Fruit fly (Drosophila melanogaster): ENCODE results near the gene rho.

rho gene

DNA sequence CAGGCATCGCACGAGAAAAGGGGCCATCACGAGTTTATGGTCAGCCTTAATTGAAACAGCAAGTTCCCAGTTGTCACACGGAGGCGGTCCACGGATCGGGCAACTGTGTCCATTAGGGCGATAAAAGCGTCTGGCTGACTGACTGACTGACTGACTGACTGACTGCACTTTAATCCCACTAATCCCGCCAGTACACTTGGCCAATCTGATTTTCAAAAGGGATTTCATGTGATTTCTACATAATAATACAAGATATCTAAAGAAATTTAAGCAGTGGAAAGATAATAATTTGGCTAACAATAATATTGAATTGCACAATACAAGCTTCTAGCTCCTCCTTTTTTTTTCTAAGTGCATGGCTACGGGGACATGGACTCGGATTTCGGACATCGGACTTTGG lies 21.3 kb upstream of the rho start:
- TF ChIP-seq Ets98B (GFP tag; IDR thresholded peaks at IDR 0.05), result no peak
- TF ChIP-seq CG9948 (tag; optimal IDR thresholded peaks at IDR 0.05), result peak; percentile 12
- TF ChIP-seq CG13204 (GFP tag; optimal IDR thresholded peaks at IDR 0.05), result no peak
- peak; percentile 18 for TF ChIP-seq CG15710 (tag; optimal IDR thresholded peaks at IDR 0.05)
- TF ChIP-seq CG12605 (GFP tag; IDR thresholded peaks at IDR 0.05), result no peak
- TF ChIP-seq CG8159 (tag; optimal IDR thresholded peaks at IDR 0.05), result peak; percentile 21
- TF ChIP-seq EcR (GFP tag; optimal IDR thresholded peaks at IDR 0.05), result no peak

DNA sequence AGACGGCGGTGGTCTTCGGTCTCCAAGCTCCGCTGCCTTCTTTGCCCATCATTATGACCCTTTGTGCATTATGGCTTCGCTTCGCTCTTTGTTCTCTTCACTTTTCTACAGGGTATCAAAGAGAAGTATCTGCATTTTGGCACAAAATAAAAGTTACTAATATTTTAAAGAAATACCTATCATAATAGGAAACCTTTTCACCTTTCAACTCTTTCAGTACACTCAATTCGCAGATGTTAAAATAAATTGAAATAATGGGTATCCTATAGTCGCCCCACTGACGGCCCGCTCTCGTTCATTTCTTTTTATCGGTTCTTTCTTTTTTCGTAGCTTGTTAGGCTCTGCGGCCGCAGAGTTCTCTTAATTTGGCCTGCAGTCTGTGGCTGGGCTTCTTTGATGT lies 20.7 kb upstream of the rho start:
- TF ChIP-seq EcR (GFP tag; optimal IDR thresholded peaks at IDR 0.05) (no peak), D1 (tag; optimal IDR thresholded peaks at IDR 0.05) (no peak), CG34367 (tag; optimal IDR thresholded peaks at IDR 0.05) (peak; percentile 72), CG13204 (GFP tag; optimal IDR thresholded peaks at IDR 0.05) (peak; percentile 50), gl (tag; optimal IDR thresholded peaks at IDR 0.05) (peak; percentile 2), CG14655 (GFP tag; optimal IDR thresholded peaks at IDR 0.05) (peak; percentile 69), CG4496 (GFP tag; IDR thresholded peaks at IDR 0.05) (peak; percentile 81), CG9948 (tag; optimal IDR thresholded peaks at IDR 0.05) (peak; percentile 75), CG12605 (GFP tag; IDR thresholded peaks at IDR 0.05) (0 out of 2 replicates have a peak, but pooled peaks have one; percentile 14), rn (GFP tag; IDR thresholded peaks at IDR 0.05) (peak; percentile 60; the same call in 1 of the 2 replicates), CG32121 (GFP tag; IDR thresholded peaks at IDR 0.05) (no peak), CG8159 (tag; optimal IDR thresholded peaks at IDR 0.05) (peak; percentile 73), CG17806 (tag; optimal IDR thresholded peaks at IDR 0.05) (peak; percentile 71), Pif1B (GFP tag; optimal IDR thresholded peaks at IDR 0.05) (peak; percentile 83), CG10348 (GFP tag; IDR thresholded peaks at IDR 0.05) (no peak), Ets98B (GFP tag; IDR thresholded peaks at IDR 0.05) (peak; percentile 43; the same call in 1 of the 2 replicates), Pif1A (GFP tag; optimal IDR thresholded peaks at IDR 0.05) (peak; percentile 85), CG15710 (tag; optimal IDR thresholded peaks at IDR 0.05) (peak; percentile 83), CG8301 (tag; optimal IDR thresholded peaks at IDR 0.05) (peak; percentile 60), fd96Ca (GFP tag; IDR thresholded peaks at IDR 0.05) (peak; percentile 53; the same call in 1 of the 3 replicates), Snoo (tag; optimal IDR thresholded peaks at IDR 0.05) (peak; percentile 96)

DNA sequence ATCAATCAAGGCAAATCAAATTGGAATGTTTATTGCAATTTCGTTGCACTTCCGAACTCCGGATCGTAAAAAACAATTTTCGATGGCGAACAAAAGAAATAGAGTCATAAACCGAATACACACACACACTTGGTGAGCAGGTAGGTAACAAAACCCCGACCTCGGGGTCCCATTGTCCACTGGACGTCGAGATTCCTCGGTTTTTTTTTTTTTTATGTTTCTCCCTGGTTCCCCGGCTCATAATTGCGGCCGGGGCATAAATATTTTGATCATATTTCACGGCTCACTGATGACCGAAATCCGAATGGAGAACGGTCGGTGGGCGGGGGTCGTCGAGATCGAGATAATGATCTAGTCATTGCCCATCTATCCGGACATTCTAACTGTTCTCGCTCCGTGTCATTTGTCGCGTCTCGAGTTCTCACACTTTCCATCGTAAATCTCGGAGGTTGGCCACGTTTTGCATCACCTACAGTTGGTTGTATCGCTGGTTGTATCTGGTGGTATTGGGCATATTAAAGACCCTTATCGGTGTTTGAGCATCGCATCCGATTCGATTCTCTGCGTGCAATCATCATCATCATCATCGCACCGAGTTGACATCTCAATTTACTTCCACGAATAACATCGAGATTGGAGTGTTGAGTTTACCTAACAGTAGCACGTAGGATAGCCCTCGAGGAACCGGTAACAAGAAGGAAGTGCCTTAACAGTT lies 15.7 kb upstream of the rho start:
- TF ChIP-seq rn (GFP tag; IDR thresholded peaks at IDR 0.05), result no peak
- TF ChIP-seq EcR (GFP tag; optimal IDR thresholded peaks at IDR 0.05), result no peak
- TF ChIP-seq CG34367 (tag; optimal IDR thresholded peaks at IDR 0.05), result no peak
- TF ChIP-seq fd96Ca (GFP tag; IDR thresholded peaks at IDR 0.05), result no peak
- no peak for TF ChIP-seq CG14655 (GFP tag; optimal IDR thresholded peaks at IDR 0.05)
- no peak for TF ChIP-seq CG15710 (tag; optimal IDR thresholded peaks at IDR 0.05)
- no peak for TF ChIP-seq CG12605 (GFP tag; IDR thresholded peaks at IDR 0.05)
- TF ChIP-seq CG10348 (GFP tag; IDR thresholded peaks at IDR 0.05), result no peak
- TF ChIP-seq CG9948 (tag; optimal IDR thresholded peaks at IDR 0.05), result no peak
- no peak for TF ChIP-seq Pif1B (GFP tag; optimal IDR thresholded peaks at IDR 0.05)
- TF ChIP-seq CG17806 (tag; optimal IDR thresholded peaks at IDR 0.05), result no peak
- no peak for TF ChIP-seq CG4496 (GFP tag; IDR thresholded peaks at IDR 0.05)
- no peak for TF ChIP-seq CG32121 (GFP tag; IDR thresholded peaks at IDR 0.05)

DNA sequence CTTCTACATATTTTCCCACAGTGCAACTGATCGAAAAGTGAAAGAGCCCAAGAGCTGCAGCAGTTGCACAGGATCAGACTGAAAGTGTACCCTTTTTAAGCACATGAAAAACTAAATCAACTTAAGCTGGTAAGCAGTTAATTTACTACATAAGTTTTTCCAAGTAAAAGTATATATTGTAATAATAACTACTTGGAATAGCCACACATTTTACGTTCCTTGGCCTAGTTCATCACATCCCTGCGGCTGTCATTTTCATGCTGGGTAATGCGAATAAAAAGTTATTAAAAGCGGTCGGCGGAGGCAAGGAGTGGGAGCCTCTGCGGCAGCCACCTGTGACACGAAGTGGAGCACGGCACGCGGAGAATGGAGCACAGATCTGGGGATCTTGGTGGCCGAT lies 12.7 kb upstream of the rho start:
- no peak for TF ChIP-seq Snoo (tag; optimal IDR thresholded peaks at IDR 0.05)
- peak; percentile 54; the same call in 1 of the 3 replicates for TF ChIP-seq fd96Ca (GFP tag; IDR thresholded peaks at IDR 0.05)
- no peak for TF ChIP-seq CG12605 (GFP tag; IDR thresholded peaks at IDR 0.05)
- no peak for TF ChIP-seq rn (GFP tag; IDR thresholded peaks at IDR 0.05)
- TF ChIP-seq gl (tag; optimal IDR thresholded peaks at IDR 0.05), result no peak
- TF ChIP-seq Ets98B (GFP tag; IDR thresholded peaks at IDR 0.05), result peak; percentile 28; the same call in 1 of the 2 replicates
- no peak for TF ChIP-seq D1 (tag; optimal IDR thresholded peaks at IDR 0.05)
- TF ChIP-seq EcR (GFP tag; optimal IDR thresholded peaks at IDR 0.05), result no peak
- peak; percentile 27 for TF ChIP-seq CG17806 (tag; optimal IDR thresholded peaks at IDR 0.05)
- no peak for TF ChIP-seq CG15710 (tag; optimal IDR thresholded peaks at IDR 0.05)
- TF ChIP-seq CG14655 (GFP tag; optimal IDR thresholded peaks at IDR 0.05), result peak; percentile 10
- TF ChIP-seq CG9948 (tag; optimal IDR thresholded peaks at IDR 0.05), result peak; percentile 42
- TF ChIP-seq CG34367 (tag; optimal IDR thresholded peaks at IDR 0.05), result no peak
- TF ChIP-seq CG4496 (GFP tag; IDR thresholded peaks at IDR 0.05), result 0 out of 3 replicates have a peak, but pooled peaks have one; percentile 40
- TF ChIP-seq CG13204 (GFP tag; optimal IDR thresholded peaks at IDR 0.05), result no peak
- TF ChIP-seq CG8159 (tag; optimal IDR thresholded peaks at IDR 0.05), result peak; percentile 26
- no peak for TF ChIP-seq CG10348 (GFP tag; IDR thresholded peaks at IDR 0.05)
- TF ChIP-seq CG32121 (GFP tag; IDR thresholded peaks at IDR 0.05), result peak; percentile 41; the same call in 1 of the 2 replicates
- TF ChIP-seq Pif1A (GFP tag; optimal IDR thresholded peaks at IDR 0.05), result peak; percentile 2
- no peak for TF ChIP-seq Pif1B (GFP tag; optimal IDR thresholded peaks at IDR 0.05)
- no peak for TF ChIP-seq CG8301 (tag; optimal IDR thresholded peaks at IDR 0.05)

dm6 chr3L:1457281-1457680 lies 6.3 kb upstream of the rho start:
- TF ChIP-seq Pif1B (GFP tag; optimal IDR thresholded peaks at IDR 0.05) (peak; percentile 35), CG8159 (tag; optimal IDR thresholded peaks at IDR 0.05) (no peak), CG4496 (GFP tag; IDR thresholded peaks at IDR 0.05) (no peak), CG10348 (GFP tag; IDR thresholded peaks at IDR 0.05) (no peak), Ets98B (GFP tag; IDR thresholded peaks at IDR 0.05) (no peak), D1 (tag; optimal IDR thresholded peaks at IDR 0.05) (no peak), fd96Ca (GFP tag; IDR thresholded peaks at IDR 0.05) (no peak), CG8301 (tag; optimal IDR thresholded peaks at IDR 0.05) (no peak), Pif1A (GFP tag; optimal IDR thresholded peaks at IDR 0.05) (peak; percentile 31), CG32121 (GFP tag; IDR thresholded peaks at IDR 0.05) (no peak), CG9948 (tag; optimal IDR thresholded peaks at IDR 0.05) (no peak), Snoo (tag; optimal IDR thresholded peaks at IDR 0.05) (peak; percentile 24), CG34367 (tag; optimal IDR thresholded peaks at IDR 0.05) (no peak), rn (GFP tag; IDR thresholded peaks at IDR 0.05) (no peak), CG15710 (tag; optimal IDR thresholded peaks at IDR 0.05) (no peak), CG13204 (GFP tag; optimal IDR thresholded peaks at IDR 0.05) (peak; percentile 15), CG17806 (tag; optimal IDR thresholded peaks at IDR 0.05) (no peak), CG12605 (GFP tag; IDR thresholded peaks at IDR 0.05) (no peak), EcR (GFP tag; optimal IDR thresholded peaks at IDR 0.05) (no peak), gl (tag; optimal IDR thresholded peaks at IDR 0.05) (no peak), CG14655 (GFP tag; optimal IDR thresholded peaks at IDR 0.05) (no peak)
